Worm (Caenorhabditis elegans) whole organism, L1 larva: ENCODE measurements around the gene coq-8.
A peak's percentile ranks its signal among the peaks of the same experiment; 100 is the strongest.

Source experiments
- C16A3.4 ChIP-seq: fragments of 150-350 bp; optimal IDR thresholded peaks from 2 replicates; lab custom pipeline; 2014; ENCODE audit warnings: missing biosample characterization, missing genetic modification characterization
- F16B12.6 ChIP-seq: fragments of 150-350 bp; optimal IDR thresholded peaks from 2 replicates; lab custom pipeline; 2014; ENCODE audit warnings: missing biosample characterization, missing genetic modification characterization
- Y116A8C.19 ChIP-seq: sonication (generic microtip); optimal IDR thresholded peaks from 2 replicates; lab custom pipeline; 2016; ENCODE audit warnings: missing compliant biosample characterization, missing genetic modification characterization, borderline replicate concordance
- alr-1 ChIP-seq: fragments of 200-800 bp; sonication (Bioruptor generic); optimal IDR thresholded peaks from 2 replicates; lab custom pipeline; 2018; ENCODE audit warnings: borderline replicate concordance, mild to moderate bottlenecking, missing genetic modification characterization, missing compliant biosample characterization
- ama-1 ChIP-seq: fragments of 150-350 bp; optimal IDR thresholded peaks from 2 replicates; lab custom pipeline; 2014
- blmp-1 ChIP-seq: fragments of 150-350 bp; optimal IDR thresholded peaks from 2 replicates; lab custom pipeline; 2014; ENCODE audit warnings: missing biosample characterization, missing genetic modification characterization
- ceh-63 ChIP-seq: fragments of 200-800 bp; sonication (Bioruptor generic); optimal IDR thresholded peaks from 2 replicates; lab custom pipeline; 2018; ENCODE audit warnings: mild to moderate bottlenecking, missing genetic modification characterization, missing compliant biosample characterization
- ceh-90 ChIP-seq: sonication (generic microtip); optimal IDR thresholded peaks from 2 replicates; lab custom pipeline; 2016; ENCODE audit warnings: missing genetic modification characterization, missing compliant biosample characterization
- dpl-1 ChIP-seq, 3 experiments: fragments of 150-350 bp in 2 of 3; sonication (generic microtip) in 1 of 3; optimal IDR thresholded peaks; 2 replicates each; lab custom pipeline; 2014 to 2017; ENCODE audit warnings: missing biosample characterization in 3 of 3, missing genetic modification characterization in 3 of 3, missing genetic modification reagents in 3 of 3
- dsc-1 ChIP-seq: sonication (generic microtip); optimal IDR thresholded peaks from 2 replicates; lab custom pipeline; 2016; ENCODE audit warnings: mild to moderate bottlenecking, missing genetic modification characterization, missing compliant biosample characterization
- efl-1 ChIP-seq, 4 experiments: fragments of 150-350 bp; optimal IDR thresholded peaks in 3 of 4; peaks in 1 of 4; 1 replicate in 1 of 4; 2 replicates in 3 of 4; lab custom pipeline; 2014; ENCODE audit warnings: missing biosample characterization in 2 of 4, missing genetic modification characterization in 2 of 4, missing genetic modification reagents in 2 of 4
- efl-3 ChIP-seq: fragments of 200-800 bp; sonication (Bioruptor generic); optimal IDR thresholded peaks from 2 replicates; lab custom pipeline; 2018; ENCODE audit warnings: mild to moderate bottlenecking, missing genetic modification characterization, missing compliant biosample characterization
- egl-13 ChIP-seq: sonication (generic microtip); optimal IDR thresholded peaks from 2 replicates; lab custom pipeline; 2016; ENCODE audit warnings: missing genotype, missing genetic modification reagents, missing genetic modification characterization, missing compliant biosample characterization
- elt-3 ChIP-seq, 6 experiments: fragments of 150-350 bp in 1 of 6; sonication (generic microtip); optimal IDR thresholded peaks; 2 replicates each; lab custom pipeline; 2017 to 2018; ENCODE audit warnings: missing biosample characterization in 6 of 6, missing genetic modification characterization in 6 of 6, inconsistent platforms in 1 of 6
- fkh-10 ChIP-seq: sonication (generic microtip); optimal IDR thresholded peaks from 2 replicates; lab custom pipeline; 2017; ENCODE audit warnings: missing biosample characterization, missing genetic modification reagents, missing genetic modification characterization
- fkh-4 ChIP-seq: sonication (generic microtip); optimal IDR thresholded peaks from 2 replicates; lab custom pipeline; 2016; ENCODE audit warnings: missing compliant biosample characterization, missing genetic modification characterization, borderline replicate concordance
- fkh-8 ChIP-seq: sonication (generic microtip); optimal IDR thresholded peaks from 2 replicates; lab custom pipeline; 2016; ENCODE audit warnings: mild to moderate bottlenecking, missing genetic modification characterization, missing compliant biosample characterization
- hlh-17 ChIP-seq: fragments of 200-800 bp; sonication (Bioruptor generic); optimal IDR thresholded peaks from 2 replicates; lab custom pipeline; 2018; ENCODE audit warnings: missing genetic modification characterization, mild to moderate bottlenecking, missing compliant biosample characterization, moderate library complexity, borderline replicate concordance
- hlh-4 ChIP-seq: sonication (generic microtip); optimal IDR thresholded peaks from 2 replicates; lab custom pipeline; 2016; ENCODE audit warnings: mild to moderate bottlenecking, missing genetic modification characterization, missing compliant biosample characterization
- isw-1 ChIP-seq: fragments of 200-800 bp; sonication (Bioruptor generic); IDR thresholded peaks from 2 replicates; pipeline ENCODE4 v1.3.6; 2022; ENCODE audit warnings: missing genetic modification characterization, missing compliant biosample characterization
- jun-1 ChIP-seq: fragments of 150-350 bp; optimal IDR thresholded peaks from 2 replicates; lab custom pipeline; 2014; ENCODE audit warnings: missing biosample characterization, missing genetic modification reagents, missing genetic modification characterization
- lin-13 ChIP-seq: fragments of 150-350 bp; optimal IDR thresholded peaks from 2 replicates; lab custom pipeline; 2014; ENCODE audit warnings: missing biosample characterization, missing genetic modification reagents, missing genetic modification characterization
- lin-35 ChIP-seq, 2 experiments: fragments of 150-350 bp; optimal IDR thresholded peaks; 2 replicates each; lab custom pipeline; 2014; ENCODE audit warnings: missing biosample characterization in 2 of 2, missing genetic modification characterization in 2 of 2, missing genetic modification reagents in 2 of 2
- lin-39 ChIP-seq: fragments of 150-350 bp; optimal IDR thresholded peaks from 2 replicates; lab custom pipeline; 2014; ENCODE audit warnings: missing biosample characterization, missing genetic modification reagents, missing genetic modification characterization
- mab-9 ChIP-seq: fragments of 200-800 bp; sonication (Bioruptor generic); IDR thresholded peaks from 2 replicates; pipeline ENCODE4 v1.3.6; 2022; ENCODE audit warnings: missing genetic modification reagents, missing genetic modification characterization, missing compliant biosample characterization
- mdl-1 ChIP-seq, 2 experiments: fragments of 150-350 bp; optimal IDR thresholded peaks; 2 replicates each; lab custom pipeline; 2014 to 2017; ENCODE audit warnings: missing biosample characterization in 2 of 2, missing genetic modification characterization in 2 of 2, inconsistent platforms in 1 of 2
- mep-1 ChIP-seq: fragments of 150-350 bp; optimal IDR thresholded peaks from 2 replicates; lab custom pipeline; 2014; ENCODE audit warnings: missing biosample characterization, missing genetic modification characterization
- nhr-12 ChIP-seq: sonication (generic microtip); optimal IDR thresholded peaks from 2 replicates; lab custom pipeline; 2017; ENCODE audit warnings: missing biosample characterization, missing genetic modification characterization
- nhr-76 ChIP-seq: sonication (generic microtip); optimal IDR thresholded peaks from 2 replicates; lab custom pipeline; 2017; ENCODE audit warnings: missing biosample characterization, missing genetic modification characterization
- nhr-77 ChIP-seq: fragments of 150-350 bp; optimal IDR thresholded peaks from 2 replicates; lab custom pipeline; 2014; ENCODE audit warnings: missing biosample characterization, missing genetic modification characterization
- nhr-84 ChIP-seq: sonication (generic microtip); optimal IDR thresholded peaks from 2 replicates; lab custom pipeline; 2017; ENCODE audit warnings: missing biosample characterization, missing genetic modification characterization
- nhr-90 ChIP-seq: sonication (generic microtip); optimal IDR thresholded peaks from 2 replicates; lab custom pipeline; 2016; ENCODE audit warnings: mild to moderate bottlenecking, missing genetic modification characterization, missing compliant biosample characterization; ENCODE audit not compliant: poor library complexity
- pqm-1 ChIP-seq: sonication (generic microtip); optimal IDR thresholded peaks from 3 replicates; lab custom pipeline; 2017; ENCODE audit warnings: missing biosample characterization, missing genetic modification characterization
- sox-4 ChIP-seq: sonication (generic microtip); optimal IDR thresholded peaks from 2 replicates; lab custom pipeline; 2016; ENCODE audit warnings: missing genetic modification characterization, missing compliant biosample characterization
- sptf-1 ChIP-seq: fragments of 150-350 bp; optimal IDR thresholded peaks from 2 replicates; lab custom pipeline; 2014; ENCODE audit warnings: missing biosample characterization, missing genetic modification characterization
- swsn-7 ChIP-seq: sonication (generic microtip); optimal IDR thresholded peaks from 2 replicates; lab custom pipeline; 2016; ENCODE audit warnings: missing genetic modification characterization, missing compliant biosample characterization
- tbx-2 ChIP-seq: sonication (generic microtip); optimal IDR thresholded peaks from 2 replicates; lab custom pipeline; 2016; ENCODE audit warnings: missing genetic modification characterization, missing compliant biosample characterization
- unc-130 ChIP-seq: fragments of 150-350 bp; optimal IDR thresholded peaks from 2 replicates; lab custom pipeline; 2017; ENCODE audit warnings: missing biosample characterization, missing genetic modification characterization, inconsistent platforms
- unc-30 ChIP-seq: sonication (generic microtip); optimal IDR thresholded peaks from 2 replicates; lab custom pipeline; 2017; ENCODE audit warnings: missing biosample characterization, missing genetic modification characterization
- unc-62 ChIP-seq: fragments of 150-350 bp; optimal IDR thresholded peaks from 2 replicates; lab custom pipeline; 2014; ENCODE audit warnings: missing biosample characterization, missing genetic modification reagents, missing genetic modification characterization
- unc-86 ChIP-seq: sonication (generic microtip); optimal IDR thresholded peaks from 2 replicates; lab custom pipeline; 2016; ENCODE audit warnings: missing genetic modification characterization, missing compliant biosample characterization
- unc-98 ChIP-seq: fragments of 200-800 bp; sonication (Bioruptor generic); IDR thresholded peaks from 2 replicates; pipeline ENCODE4 v1.3.6; 2022; ENCODE audit warnings: missing genetic modification characterization, missing compliant biosample characterization
- vab-15 ChIP-seq: sonication (generic microtip); optimal IDR thresholded peaks from 2 replicates; lab custom pipeline; 2017; ENCODE audit warnings: missing genotype, mild to moderate bottlenecking, missing genetic modification characterization, missing compliant biosample characterization
- zag-1 ChIP-seq: fragments of 150-350 bp; optimal IDR thresholded peaks from 2 replicates; lab custom pipeline; 2014; ENCODE audit warnings: missing biosample characterization, missing genetic modification characterization
- ztf-11 ChIP-seq, 2 experiments: sonication (generic microtip); optimal IDR thresholded peaks; 2 replicates each; lab custom pipeline; 2016 to 2017; ENCODE audit warnings: missing genetic modification characterization in 2 of 2, missing biosample characterization in 1 of 2, missing compliant biosample characterization in 1 of 2
- ztf-4 ChIP-seq: fragments of 150-350 bp; optimal IDR thresholded peaks from 2 replicates; lab custom pipeline; 2014; ENCODE audit warnings: missing biosample characterization, missing genetic modification characterization

Gene coq-8

ce11 chrIII:4899728-4900127, 36.5 kb downstream of the coq-8 start (continued):
- TF ChIP-seq ceh-63: peak; percentile 92
- peak; percentile 73 for TF ChIP-seq ceh-90 (tag; lab: Kevin White, UChicago)
- peak; percentile 83 for TF ChIP-seq hlh-4
- peak; percentile 68 for TF ChIP-seq F16B12.6 (tag; lab: Kevin White, UChicago)
- TF ChIP-seq mep-1: peak; percentile 96
- TF ChIP-seq nhr-90 (tag; lab: Kevin White, UChicago): peak; percentile 99
- TF ChIP-seq hlh-17: no peak
- peak; percentile 30 for TF ChIP-seq zag-1
- no peak for TF ChIP-seq ama-1 (lab: Kevin White, UChicago)
- peak; percentile 95 for TF ChIP-seq efl-3 (GFP tag; lab: Kevin White, UChicago)

- no peak for TF ChIP-seq efl-1 (optimal IDR thresholded peaks at IDR 0.05; lab: Kevin White, UChicago)
- TF ChIP-seq efl-1 (GFP tag; optimal IDR thresholded peaks at IDR 0.05 in 1 of 2; lab: Kevin White, UChicago): peak in 1 of 2 experiments; percentile 20
- no peak for TF ChIP-seq nhr-77 (tag; lab: Kevin White, UChicago)
- TF ChIP-seq unc-62: no peak
- TF ChIP-seq ztf-11 (tag; optimal IDR thresholded peaks at IDR 0.05; lab: Kevin White, UChicago): no peak
- TF ChIP-seq zag-1: no peak
- TF ChIP-seq vab-15 (tag; lab: Kevin White, UChicago): no peak
- no peak for TF ChIP-seq tbx-2
- no peak for TF ChIP-seq fkh-10 (GFP tag; lab: Kevin White, UChicago)
Measured at ce11 chrIII:4900260-4900659, 37.0 kb downstream of the coq-8 start, which contains the start of gene tag-340. tag-340 (plus strand) TSS chrIII:4900508.

ce11 chrIII:4903784-4904183, 40.6 kb downstream of the coq-8 start, which contains the start of gene kbp-2:
kbp-2 (minus strand) TSS chrIII:4903884.
- no peak for TF ChIP-seq isw-1 (GFP tag; lab: Robert Waterston, UW)
- TF ChIP-seq fkh-4 (tag; lab: Kevin White, UChicago): no peak
- no peak for TF ChIP-seq unc-86 (tag; lab: Kevin White, UChicago)
- TF ChIP-seq C16A3.4 (tag; lab: Kevin White, UChicago): no peak
- TF ChIP-seq dsc-1 (tag; lab: Kevin White, UChicago): no peak
- TF ChIP-seq jun-1 (tag; lab: Kevin White, UChicago): no peak
- TF ChIP-seq fkh-8 (tag; lab: Kevin White, UChicago): no peak

- TF ChIP-seq swsn-7 (tag; lab: Kevin White, UChicago) (peak; percentile 19), hlh-17 (no peak), dpl-1 (GFP tag; optimal IDR thresholded peaks at IDR 0.05; lab: Kevin White, UChicago) (peak; percentile 52 to 84 (median 73)), nhr-90 (tag; lab: Kevin White, UChicago) (peak; percentile 63), sptf-1 (tag; lab: Kevin White, UChicago) (no peak), unc-130 (tag; lab: Kevin White, UChicago) (no peak), ceh-63 (no peak), nhr-76 (no peak), sox-4 (peak; percentile 46), blmp-1 (tag; lab: Kevin White, UChicago) (no peak), nhr-12 (tag; lab: Kevin White, UChicago) (no peak), alr-1 (tag; lab: Kevin White, UChicago) (no peak), mab-9 (GFP tag; lab: Robert Waterston, UW) (no peak), jun-1 (tag; lab: Kevin White, UChicago) (no peak), Y116A8C.19 (tag; lab: Kevin White, UChicago) (peak; percentile 5), mdl-1 (tag; optimal IDR thresholded peaks at IDR 0.05; lab: Kevin White, UChicago) (no peak), lin-13 (GFP tag; lab: Kevin White, UChicago) (no peak), elt-3 (tag; optimal IDR thresholded peaks at IDR 0.05; lab: Kevin White, UChicago) (no peak), lin-39 (tag; lab: Kevin White, UChicago) (no peak), unc-98 (GFP tag; lab: Robert Waterston, UW) (peak; percentile 65), fkh-10 (GFP tag; lab: Kevin White, UChicago) (no peak), pqm-1 (tag; lab: Kevin White, UChicago) (no peak), egl-13 (tag; lab: Kevin White, UChicago) (peak; percentile 61), nhr-77 (tag; lab: Kevin White, UChicago) (no peak), isw-1 (GFP tag; lab: Robert Waterston, UW) (peak; percentile 37), nhr-84 (no peak), unc-30 (tag; lab: Kevin White, UChicago) (no peak), lin-35 (GFP tag; optimal IDR thresholded peaks at IDR 0.05; lab: Kevin White, UChicago) (peak; percentile 77 to 83), ztf-11 (tag; optimal IDR thresholded peaks at IDR 0.05; lab: Kevin White, UChicago) (peak in 1 of 2 experiments; percentile 68), ztf-4 (tag; lab: Kevin White, UChicago) (no peak), efl-3 (GFP tag; lab: Kevin White, UChicago) (no peak), fkh-8 (tag; lab: Kevin White, UChicago) (peak; percentile 57), fkh-4 (tag; lab: Kevin White, UChicago) (peak; percentile 88)
Measured at ce11 chrIII:4905405-4905804, 42.2 kb downstream of the coq-8 start, which contains the start of gene F26F4.8. F26F4.8 (minus strand) TSS chrIII:4905473.
